Fruit fly (Drosophila melanogaster) whole organism, prepupa: ENCODE measurements around the gene htk.

Experiments
- Blimp-1 ChIP-seq: fragments of 200-800 bp; sonication (Bioruptor generic); optimal IDR thresholded peaks from 3 replicates; lab custom pipeline; 2017; ENCODE audit warnings: missing biosample characterization, missing genetic modification characterization, mild to moderate bottlenecking, moderate library complexity, missing genetic modification reagents
- CG10631 ChIP-seq: fragments of 200-800 bp; sonication (Bioruptor generic); optimal IDR thresholded peaks from 2 replicates; lab custom pipeline; 2016; ENCODE audit warnings: missing biosample characterization, missing genetic modification characterization
- CG11762 ChIP-seq: fragments of 200-800 bp; sonication (Bioruptor generic); optimal IDR thresholded peaks from 3 replicates; lab custom pipeline; 2016; ENCODE audit warnings: missing biosample characterization, missing genetic modification characterization; ENCODE audit not compliant: insufficient read depth
- CG11902 ChIP-seq: fragments of 200-800 bp; sonication (Bioruptor generic); optimal IDR thresholded peaks from 3 replicates; lab custom pipeline; 2016; ENCODE audit warnings: missing biosample characterization, missing genetic modification characterization
- CG15336 ChIP-seq: fragments of 200-800 bp; sonication (Bioruptor generic); IDR thresholded peaks from 2 replicates; pipeline ENCODE4 v1.3.6; 2022; ENCODE audit warnings: missing biosample characterization, missing genetic modification characterization
- CG1621 ChIP-seq: fragments of 200-800 bp; sonication (Bioruptor generic); optimal IDR thresholded peaks from 3 replicates; lab custom pipeline; 2018; ENCODE audit warnings: missing biosample characterization, mild to moderate bottlenecking, missing genetic modification characterization
- CG16779 ChIP-seq: fragments of 200-800 bp; sonication (Bioruptor generic); optimal IDR thresholded peaks from 3 replicates; lab custom pipeline; 2017; ENCODE audit warnings: missing biosample characterization, mild to moderate bottlenecking, missing genetic modification characterization
- CG3032 ChIP-seq: fragments of 200-800 bp; optimal IDR thresholded peaks from 2 replicates; lab custom pipeline; 2019; ENCODE audit warnings: missing biosample characterization, mild to moderate bottlenecking, missing genetic modification characterization, moderate library complexity
- CG31627 ChIP-seq: fragments of 200-800 bp; sonication (Bioruptor generic); optimal IDR thresholded peaks from 3 replicates; lab custom pipeline; 2016; ENCODE audit warnings: missing biosample characterization, missing genetic modification characterization
- CG32006 ChIP-seq: fragments of 200-800 bp; sonication (Bioruptor generic); optimal IDR thresholded peaks from 3 replicates; lab custom pipeline; 2017; ENCODE audit warnings: missing biosample characterization, mild to moderate bottlenecking, missing genetic modification characterization
- CG34406 ChIP-seq: fragments of 200-800 bp; sonication (Bioruptor generic); optimal IDR thresholded peaks from 3 replicates; lab custom pipeline; 2016; ENCODE audit warnings: missing biosample characterization, missing genetic modification characterization
- CG3919 ChIP-seq: fragments of 200-800 bp; sonication (Bioruptor generic); optimal IDR thresholded peaks from 3 replicates; lab custom pipeline; 2016; ENCODE audit warnings: missing biosample characterization, missing genetic modification characterization
- CG6276 ChIP-seq: fragments of 200-800 bp; sonication (Bioruptor generic); optimal IDR thresholded peaks from 2 replicates; lab custom pipeline; 2017; ENCODE audit warnings: missing biosample characterization, mild to moderate bottlenecking, missing genetic modification characterization
- CG6808 ChIP-seq: fragments of 200-800 bp; sonication (Bioruptor generic); optimal IDR thresholded peaks from 3 replicates; lab custom pipeline; 2017; ENCODE audit warnings: missing biosample characterization, missing genetic modification characterization, mild to moderate bottlenecking, moderate library complexity, missing genetic modification reagents
- CG6854 ChIP-seq: fragments of 200-800 bp; sonication (Bioruptor generic); optimal IDR thresholded peaks from 2 replicates; lab custom pipeline; 2017; ENCODE audit warnings: missing biosample characterization, mild to moderate bottlenecking, missing genetic modification characterization
- CG7368 ChIP-seq: fragments of 200-800 bp; sonication (Bioruptor generic); optimal IDR thresholded peaks from 3 replicates; lab custom pipeline; 2016; ENCODE audit warnings: missing biosample characterization, missing genetic modification characterization
- CG8119 ChIP-seq: fragments of 200-800 bp; sonication (Bioruptor generic); IDR thresholded peaks from 3 replicates; pipeline ENCODE4 v1.3.6; 2022; ENCODE audit warnings: missing biosample characterization, missing genetic modification characterization
- CG8319 ChIP-seq: fragments of 200-800 bp; sonication (Bioruptor generic); optimal IDR thresholded peaks from 3 replicates; lab custom pipeline; 2016; ENCODE audit warnings: missing biosample characterization, missing genetic modification characterization
- CG8632 ChIP-seq: fragments of 200-800 bp; sonication (Bioruptor generic); optimal IDR thresholded peaks from 3 replicates; lab custom pipeline; 2016; ENCODE audit warnings: missing biosample characterization, missing genetic modification characterization
- CG9139 ChIP-seq: fragments of 200-800 bp; sonication (Bioruptor generic); optimal IDR thresholded peaks from 3 replicates; lab custom pipeline; 2017; ENCODE audit warnings: missing biosample characterization, mild to moderate bottlenecking, missing genetic modification characterization
- Eip75B ChIP-seq: fragments of 200-800 bp; sonication (Bioruptor generic); optimal IDR thresholded peaks from 3 replicates; lab custom pipeline; 2016; ENCODE audit warnings: missing biosample characterization, missing genetic modification characterization
- Eip78C ChIP-seq: fragments of 200-800 bp; sonication (Bioruptor generic); peaks from one replicate; lab custom pipeline; 2016; ENCODE audit warnings: missing biosample characterization, missing genetic modification characterization
- Eip93F ChIP-seq: fragments of 200-800 bp; sonication (Bioruptor generic); optimal IDR thresholded peaks from 2 replicates; lab custom pipeline; 2016; ENCODE audit warnings: missing biosample characterization, mild to moderate bottlenecking, missing genetic modification characterization
- Ets96B ChIP-seq: fragments of 200-800 bp; optimal IDR thresholded peaks from 2 replicates; lab custom pipeline; 2019; ENCODE audit warnings: missing biosample characterization, mild to moderate bottlenecking, missing genetic modification characterization, moderate library complexity
- Hr38 ChIP-seq: sonication (Bioruptor generic); optimal IDR thresholded peaks from 2 replicates; lab custom pipeline; 2016; ENCODE audit warnings: missing biosample characterization, missing genetic modification characterization
- Hr39 ChIP-seq: fragments of 200-800 bp; sonication (Bioruptor generic); optimal IDR thresholded peaks from 2 replicates; lab custom pipeline; 2016; ENCODE audit warnings: missing biosample characterization, missing genetic modification characterization
- Smox ChIP-seq: fragments of 200-800 bp; sonication (Bioruptor generic); optimal IDR thresholded peaks from 3 replicates; lab custom pipeline; 2016; ENCODE audit warnings: missing biosample characterization, missing genetic modification characterization
- Sox102F ChIP-seq: fragments of 200-800 bp; sonication (Bioruptor generic); optimal IDR thresholded peaks from 2 replicates; lab custom pipeline; 2016; ENCODE audit warnings: missing biosample characterization, mild to moderate bottlenecking, missing genetic modification characterization
- Sox14 ChIP-seq: fragments of 200-800 bp; sonication (Bioruptor generic); optimal IDR thresholded peaks from 3 replicates; lab custom pipeline; 2016; ENCODE audit warnings: missing biosample characterization, missing genetic modification characterization
- achi ChIP-seq: fragments of 200-800 bp; sonication (Bioruptor generic); optimal IDR thresholded peaks from 3 replicates; lab custom pipeline; 2016; ENCODE audit warnings: missing biosample characterization, missing genetic modification characterization
- acj6 ChIP-seq: fragments of 200-800 bp; sonication (Bioruptor generic); optimal IDR thresholded peaks from 3 replicates; lab custom pipeline; 2016; ENCODE audit warnings: missing biosample characterization, missing genetic modification characterization
- cyc ChIP-seq: fragments of 200-800 bp; sonication (Bioruptor generic); optimal IDR thresholded peaks from 3 replicates; lab custom pipeline; 2016; ENCODE audit warnings: missing biosample characterization, missing genetic modification characterization
- dsx ChIP-seq: fragments of 200-800 bp; optimal IDR thresholded peaks from 3 replicates; lab custom pipeline; 2019; ENCODE audit warnings: missing biosample characterization, mild to moderate bottlenecking, missing genetic modification characterization, moderate library complexity; ENCODE audit not compliant: poor library complexity, severe bottlenecking
- eg ChIP-seq: fragments of 200-800 bp; sonication (Bioruptor generic); IDR thresholded peaks from 3 replicates; pipeline ENCODE4 v1.3.6; 2022; ENCODE audit warnings: missing biosample characterization, missing genetic modification characterization
- esn ChIP-seq: fragments of 200-800 bp; sonication (Bioruptor generic); optimal IDR thresholded peaks from 2 replicates; lab custom pipeline; 2016; ENCODE audit warnings: missing biosample characterization, mild to moderate bottlenecking, missing genetic modification characterization, moderate library complexity
- fd85E ChIP-seq: fragments of 200-800 bp; sonication (Bioruptor generic); optimal IDR thresholded peaks from 3 replicates; lab custom pipeline; 2016; ENCODE audit warnings: missing biosample characterization, missing genetic modification characterization
- fkh ChIP-seq: fragments of 200-800 bp; sonication (Bioruptor generic); optimal IDR thresholded peaks from 3 replicates; lab custom pipeline; 2017; ENCODE audit warnings: missing biosample characterization, mild to moderate bottlenecking, missing genetic modification characterization, moderate library complexity
- lz ChIP-seq: fragments of 200-800 bp; sonication (Bioruptor generic); optimal IDR thresholded peaks from 3 replicates; lab custom pipeline; 2016; ENCODE audit warnings: missing biosample characterization, missing genetic modification characterization
- net ChIP-seq: fragments of 200-800 bp; sonication (Bioruptor generic); optimal IDR thresholded peaks from 3 replicates; lab custom pipeline; 2016; ENCODE audit warnings: missing biosample characterization, missing genetic modification characterization
- pdm3 ChIP-seq: fragments of 200-800 bp; sonication (Bioruptor generic); optimal IDR thresholded peaks from 3 replicates; lab custom pipeline; 2016; ENCODE audit warnings: missing biosample characterization, missing genetic modification characterization
- salr ChIP-seq, 2 experiments: fragments of 200-800 bp; sonication (Bioruptor generic); optimal IDR thresholded peaks; 3 replicates each; lab custom pipeline; 2016 to 2018; ENCODE audit warnings: missing biosample characterization in 2 of 2, missing genetic modification characterization in 2 of 2, mild to moderate bottlenecking in 1 of 2
- spab ChIP-seq: fragments of 200-800 bp; sonication (Bioruptor generic); optimal IDR thresholded peaks from 2 replicates; lab custom pipeline; 2017; ENCODE audit warnings: missing biosample characterization, mild to moderate bottlenecking, missing genetic modification characterization, missing genetic modification reagents
- ss ChIP-seq, 2 experiments: fragments of 200-800 bp; sonication (Bioruptor generic); optimal IDR thresholded peaks; 2 replicates in 1 of 2; 3 replicates in 1 of 2; lab custom pipeline; 2017 to 2018; ENCODE audit warnings: mild to moderate bottlenecking in 2 of 2, missing biosample characterization in 2 of 2, missing genetic modification characterization in 2 of 2, moderate library complexity in 1 of 2
- topi ChIP-seq: fragments of 200-800 bp; sonication (Bioruptor generic); optimal IDR thresholded peaks from 3 replicates; lab custom pipeline; 2016; ENCODE audit warnings: missing biosample characterization, missing genetic modification characterization
- vri ChIP-seq: fragments of 200-800 bp; sonication (Bioruptor generic); optimal IDR thresholded peaks from 3 replicates; lab custom pipeline; 2016; ENCODE audit warnings: missing biosample characterization, mild to moderate bottlenecking, missing genetic modification characterization

htk gene

dm6 chrX:18814944-18815343 lies 28.5 kb upstream of the htk start:
- TF ChIP-seq CG16779 (tag; lab: Kevin White, UChicago) (no peak), CG10631 (GFP tag; lab: Kevin White, UChicago) (no peak), pdm3 (no peak), CG11902 (GFP tag; lab: Kevin White, UChicago) (no peak), CG8119 (GFP tag; lab: Robert Waterston, UW) (no peak), Eip93F (no peak), CG34406 (GFP tag; lab: Kevin White, UChicago) (no peak), fd85E (GFP tag; lab: Kevin White, UChicago) (no peak), CG6276 (GFP tag; lab: Kevin White, UChicago) (no peak), CG11762 (GFP tag; lab: Kevin White, UChicago) (no peak), CG8319 (GFP tag; lab: Kevin White, UChicago) (no peak), Sox102F (no peak), CG32006 (GFP tag; lab: Kevin White, UChicago) (no peak), CG7368 (GFP tag; lab: Kevin White, UChicago) (no peak), Eip75B (GFP tag; lab: Kevin White, UChicago) (no peak), Hr39 (GFP tag; lab: Kevin White, UChicago) (no peak)
- TF ChIP-seq, all 60 proteins: peak for 0

- TF ChIP-seq Eip78C (GFP tag; lab: Kevin White, UChicago) (peak; percentile 26), CG31627 (GFP tag; lab: Kevin White, UChicago) (no peak)
Observed at dm6 chrX:18830396-18830795, 13.1 kb upstream of the htk start, which contains the start of gene CG7101. CG7101 (plus strand) TSS chrX:18830591.

- no peak for TF ChIP-seq CG16779 (tag; lab: Kevin White, UChicago)
- no peak for TF ChIP-seq CG9139 (GFP tag; lab: Kevin White, UChicago)
- TF ChIP-seq CG15336 (GFP tag; lab: Robert Waterston, UW): no peak; the same call in 1 of the 2 replicates
- TF ChIP-seq CG1621 (tag; lab: Kevin White, UChicago): no peak
- no peak for TF ChIP-seq fd85E (GFP tag; lab: Kevin White, UChicago)
- TF ChIP-seq fkh: peak; percentile 46
- no peak for TF ChIP-seq salr (GFP tag; optimal IDR thresholded peaks at IDR 0.05; lab: Kevin White, UChicago)
- no peak for TF ChIP-seq CG32006 (GFP tag; lab: Kevin White, UChicago)
- no peak for TF ChIP-seq Hr38
- peak; percentile 54; the same call in 1 of the 3 replicates for TF ChIP-seq eg (GFP tag; lab: Robert Waterston, UW)
- TF ChIP-seq CG34406 (GFP tag; lab: Kevin White, UChicago): no peak
- no peak for TF ChIP-seq net (GFP tag; lab: Kevin White, UChicago)
- TF ChIP-seq Smox (GFP tag; lab: Kevin White, UChicago): peak; percentile 31
- TF ChIP-seq CG31627 (GFP tag; lab: Kevin White, UChicago): no peak
- TF ChIP-seq CG6808 (GFP tag; lab: Kevin White, UChicago): no peak
- TF ChIP-seq CG7368 (GFP tag; lab: Kevin White, UChicago): peak; percentile 32
- TF ChIP-seq cyc (GFP tag; lab: Kevin White, UChicago): no peak
- TF ChIP-seq CG3919 (GFP tag; lab: Kevin White, UChicago): peak; percentile 47
- no peak for TF ChIP-seq CG8632 (GFP tag; lab: Kevin White, UChicago)
- TF ChIP-seq topi (GFP tag; lab: Kevin White, UChicago): peak; percentile 26
- TF ChIP-seq achi (GFP tag; lab: Kevin White, UChicago): no peak
- TF ChIP-seq esn (GFP tag; lab: Kevin White, UChicago): peak; percentile 25
- TF ChIP-seq lz (GFP tag; lab: Kevin White, UChicago): peak; percentile 25
- TF ChIP-seq Ets96B: no peak
- no peak for TF ChIP-seq CG6854 (GFP tag; lab: Kevin White, UChicago)
- TF ChIP-seq CG10631 (GFP tag; lab: Kevin White, UChicago): no peak
- TF ChIP-seq CG8119 (GFP tag; lab: Robert Waterston, UW): 0 out of 3 replicates have a peak, but pooled peaks have one; percentile 20
- no peak for TF ChIP-seq vri (GFP tag; lab: Kevin White, UChicago)
- no peak for TF ChIP-seq Eip93F
- TF ChIP-seq CG3032: no peak
- no peak for TF ChIP-seq acj6 (GFP tag; lab: Kevin White, UChicago)
- no peak for TF ChIP-seq Sox14 (GFP tag; lab: Kevin White, UChicago)
- TF ChIP-seq Eip78C (GFP tag; lab: Kevin White, UChicago): peak; percentile 78
- TF ChIP-seq dsx (GFP tag; lab: Kevin White, UChicago): peak; percentile 23
- TF ChIP-seq Sox102F: peak; percentile 18
- no peak for TF ChIP-seq CG8319 (GFP tag; lab: Kevin White, UChicago)
- TF ChIP-seq Blimp-1 (GFP tag; lab: Kevin White, UChicago): no peak
- peak; percentile 18 for TF ChIP-seq Eip75B (GFP tag; lab: Kevin White, UChicago)
- peak; percentile 30 to 37 for TF ChIP-seq ss (GFP tag; optimal IDR thresholded peaks at IDR 0.05; lab: Kevin White, UChicago)
- no peak for TF ChIP-seq spab
Observed at dm6 chrX:18832371-18832852, 11.1 kb upstream of the htk start, which contains the start of gene Pvf1. Pvf1 (plus strand) TSS chrX:18832682.
